Fruit fly (Drosophila melanogaster) whole organism, adult: ENCODE measurements around the gene CG11563.

Experiments used
- CG14711 ChIP-seq: fragments of 200-800 bp; sonication (Bioruptor generic); optimal IDR thresholded peaks from 2 replicates; lab custom pipeline; 2018; ENCODE audit warnings: missing biosample characterization, mild to moderate bottlenecking, missing genetic modification characterization, moderate library complexity
- CG33017 ChIP-seq: fragments of 200-800 bp; sonication (Bioruptor generic); optimal IDR thresholded peaks from 2 replicates; lab custom pipeline; 2018; ENCODE audit warnings: missing biosample characterization, mild to moderate bottlenecking, missing genetic modification characterization, moderate library complexity
- CG5204 ChIP-seq: fragments of 200-800 bp; sonication (Bioruptor generic); optimal IDR thresholded peaks from 2 replicates; lab custom pipeline; 2016; ENCODE audit warnings: missing biosample characterization, missing genetic modification characterization
- CG7045 ChIP-seq: fragments of 200-800 bp; sonication (Bioruptor generic); optimal IDR thresholded peaks from 2 replicates; lab custom pipeline; 2017; ENCODE audit warnings: missing biosample characterization, mild to moderate bottlenecking, missing genetic modification characterization
- CG7101 ChIP-seq: fragments of 200-800 bp; sonication (Bioruptor generic); optimal IDR thresholded peaks from 2 replicates; lab custom pipeline; 2018; ENCODE audit warnings: missing biosample characterization, mild to moderate bottlenecking, missing genetic modification characterization, moderate library complexity
- Clk ChIP-seq: fragments of 200-800 bp; sonication (Bioruptor generic); optimal IDR thresholded peaks from 2 replicates; lab custom pipeline; 2017; ENCODE audit warnings: missing biosample characterization, missing genetic modification characterization
- Crg-1 ChIP-seq: fragments of 200-800 bp; sonication (Bioruptor generic); optimal IDR thresholded peaks from 2 replicates; lab custom pipeline; 2016; ENCODE audit warnings: missing biosample characterization, missing genetic modification characterization
- Mnt ChIP-seq: fragments of 200-800 bp; sonication (Bioruptor generic); optimal IDR thresholded peaks from 2 replicates; lab custom pipeline; 2016; ENCODE audit warnings: missing biosample characterization, mild to moderate bottlenecking, missing genetic modification characterization
- cnc ChIP-seq, 2 experiments: fragments of >200 bp; optimal IDR thresholded peaks; 2 replicates each; lab custom pipeline; 2017
- kay ChIP-seq: fragments of 200-800 bp; sonication (Bioruptor generic); peaks from one replicate; lab custom pipeline; 2016; ENCODE audit warnings: missing biosample characterization, missing genetic modification characterization, borderline replicate concordance
- ovo ChIP-seq: fragments of 200-800 bp; sonication (Bioruptor generic); optimal IDR thresholded peaks from 2 replicates; lab custom pipeline; 2016; ENCODE audit warnings: missing biosample characterization, missing genetic modification characterization
- tj ChIP-seq: fragments of 200-800 bp; sonication (Bioruptor generic); optimal IDR thresholded peaks from 3 replicates; lab custom pipeline; 2017; ENCODE audit warnings: missing biosample characterization, mild to moderate bottlenecking, missing genetic modification characterization, moderate library complexity

DNA sequence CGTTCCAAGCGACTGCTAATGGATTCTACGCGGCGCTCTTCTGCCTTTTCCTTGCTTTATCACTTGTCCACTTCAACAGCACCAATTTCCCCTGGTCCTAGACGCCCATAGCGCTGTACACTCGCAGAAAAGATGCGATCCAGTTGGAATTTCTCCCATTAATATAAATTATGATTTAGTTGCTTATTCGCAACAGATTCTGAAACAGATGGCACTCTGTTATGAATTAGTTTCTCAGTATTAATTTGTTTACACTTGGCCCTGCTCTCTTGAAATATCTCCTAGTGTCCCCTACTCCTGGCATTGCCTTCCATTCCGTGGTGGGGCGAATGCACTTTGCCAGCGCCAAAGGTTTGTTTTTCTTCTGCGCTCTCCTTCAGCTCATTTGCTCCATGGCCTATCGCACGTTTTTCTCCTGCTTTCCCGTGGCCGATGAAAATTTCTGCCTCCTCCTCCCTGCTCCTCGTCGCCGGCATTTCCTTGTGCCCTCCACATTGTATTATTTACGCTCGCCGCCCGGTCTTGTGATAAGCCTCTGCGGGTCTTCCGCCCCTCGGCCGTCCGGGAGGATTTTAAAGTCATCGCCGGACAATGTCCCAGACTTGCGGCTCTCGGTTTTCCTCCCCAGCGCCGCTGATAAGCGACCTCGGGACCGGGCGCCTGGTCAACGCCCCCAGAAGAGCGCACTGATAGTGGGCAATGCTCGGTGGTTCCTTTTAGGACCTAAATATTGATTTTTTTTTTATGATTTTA is 30.5 kb upstream of the CG11563 start:
- TF ChIP-seq Clk (no peak), CG14711 (tag; lab: Kevin White, UChicago) (no peak), Crg-1 (GFP tag; lab: Kevin White, UChicago) (no peak), tj (GFP tag; lab: Kevin White, UChicago) (no peak), Mnt (GFP tag; lab: Kevin White, UChicago) (no peak), CG33017 (tag; lab: Kevin White, UChicago) (no peak), ovo (GFP tag; lab: Kevin White, UChicago) (no peak), CG7045 (no peak), CG7101 (tag; lab: Kevin White, UChicago) (no peak), kay (GFP tag; lab: Kevin White, UChicago) (no peak), CG5204 (GFP tag; lab: Kevin White, UChicago) (no peak), cnc (optimal IDR thresholded peaks at IDR 0.05; lab: Kevin White, UChicago) (no peak)
